Worm (Caenorhabditis elegans) whole organism, late embryonic: ENCODE data around the gene dnj-17.

Source experiments
- C08G9.2 ChIP-seq: sonication (generic microtip); optimal IDR thresholded peaks from 2 replicates; lab custom pipeline; 2016; ENCODE audit warnings: mild to moderate bottlenecking, missing genetic modification characterization, moderate library complexity, missing compliant biosample characterization
- F13H6.1 ChIP-seq: sonication (generic microtip); optimal IDR thresholded peaks from 2 replicates; lab custom pipeline; 2016; ENCODE audit warnings: missing genetic modification characterization, missing compliant biosample characterization
- K02D7.2 ChIP-seq: sonication (generic microtip); optimal IDR thresholded peaks from 2 replicates; lab custom pipeline; 2017; ENCODE audit warnings: mild to moderate bottlenecking, missing genetic modification characterization, missing compliant biosample characterization
- T23F11.4 ChIP-seq: fragments of 200-800 bp; sonication (Bioruptor generic); optimal IDR thresholded peaks from 2 replicates; lab custom pipeline; 2018; ENCODE audit warnings: mild to moderate bottlenecking, missing genetic modification characterization, missing compliant biosample characterization
- Y22D7AL.16 ChIP-seq: sonication (generic microtip); optimal IDR thresholded peaks from 2 replicates; lab custom pipeline; 2016; ENCODE audit warnings: missing genetic modification characterization, missing compliant biosample characterization
- ahr-1 ChIP-seq: sonication (generic microtip); optimal IDR thresholded peaks from 2 replicates; lab custom pipeline; 2016; ENCODE audit warnings: missing genetic modification characterization, missing compliant biosample characterization
- ama-1 ChIP-seq: fragments of 150-350 bp; optimal IDR thresholded peaks from 2 replicates; lab custom pipeline; 2014
- ceh-14 ChIP-seq: sonication (generic microtip); optimal IDR thresholded peaks from 2 replicates; lab custom pipeline; 2016; ENCODE audit warnings: missing genotype, missing genetic modification characterization, missing compliant biosample characterization
- ceh-19 ChIP-seq: fragments of 200-800 bp; sonication (Bioruptor generic); optimal IDR thresholded peaks from 2 replicates; lab custom pipeline; 2018; ENCODE audit warnings: mild to moderate bottlenecking, missing genetic modification characterization, missing compliant biosample characterization
- ceh-2 ChIP-seq: sonication (generic microtip); optimal IDR thresholded peaks from 2 replicates; lab custom pipeline; 2016; ENCODE audit warnings: missing genotype, missing genetic modification characterization, missing compliant biosample characterization
- ceh-24 ChIP-seq: sonication (generic microtip); optimal IDR thresholded peaks from 2 replicates; lab custom pipeline; 2016; ENCODE audit warnings: mild to moderate bottlenecking, missing genetic modification characterization, missing compliant biosample characterization
- ceh-31 ChIP-seq: sonication (generic microtip); optimal IDR thresholded peaks from 2 replicates; lab custom pipeline; 2016; ENCODE audit warnings: missing genetic modification characterization, missing compliant biosample characterization
- ceh-34 ChIP-seq: sonication (generic microtip); optimal IDR thresholded peaks from 2 replicates; lab custom pipeline; 2016; ENCODE audit warnings: mild to moderate bottlenecking, missing genetic modification characterization, missing compliant biosample characterization
- ceh-48 ChIP-seq: sonication (generic microtip); optimal IDR thresholded peaks from 2 replicates; lab custom pipeline; 2016; ENCODE audit warnings: missing genetic modification characterization, inconsistent platforms, missing compliant biosample characterization
- ceh-9 ChIP-seq: sonication (generic microtip); optimal IDR thresholded peaks from 2 replicates; lab custom pipeline; 2016; ENCODE audit warnings: mild to moderate bottlenecking, missing genetic modification characterization, inconsistent platforms, missing compliant biosample characterization
- che-1 ChIP-seq: sonication (generic microtip); optimal IDR thresholded peaks from 2 replicates; lab custom pipeline; 2016; ENCODE audit warnings: mild to moderate bottlenecking, missing genetic modification characterization, missing compliant biosample characterization
- dve-1 ChIP-seq: sonication (generic microtip); optimal IDR thresholded peaks from 2 replicates; lab custom pipeline; 2017; ENCODE audit warnings: antibody characterized with exemption, mild to moderate bottlenecking, missing genetic modification characterization, missing compliant biosample characterization
- elt-2 ChIP-seq: sonication (generic microtip); optimal IDR thresholded peaks from 2 replicates; lab custom pipeline; 2016; ENCODE audit warnings: missing genetic modification reagents, missing genetic modification characterization, missing compliant biosample characterization
- ets-4 ChIP-seq: sonication (generic microtip); optimal IDR thresholded peaks from 2 replicates; lab custom pipeline; 2016; ENCODE audit warnings: missing genetic modification characterization, missing compliant biosample characterization
- fax-1 ChIP-seq: sonication (generic microtip); optimal IDR thresholded peaks from 2 replicates; lab custom pipeline; 2016; ENCODE audit warnings: missing genotype, missing genetic modification characterization, missing compliant biosample characterization
- fkh-10 ChIP-seq: fragments of 150-350 bp; optimal IDR thresholded peaks from 2 replicates; lab custom pipeline; 2014; ENCODE audit warnings: missing biosample characterization, missing genetic modification reagents, missing genetic modification characterization
- fkh-6 ChIP-seq: sonication (generic microtip); optimal IDR thresholded peaks from 2 replicates; lab custom pipeline; 2016; ENCODE audit warnings: missing genetic modification characterization, missing compliant biosample characterization
- hlh-15 ChIP-seq: sonication (generic microtip); optimal IDR thresholded peaks from 2 replicates; lab custom pipeline; 2016; ENCODE audit warnings: missing genetic modification characterization, missing compliant biosample characterization
- hlh-30 ChIP-seq: sonication (generic microtip); optimal IDR thresholded peaks from 2 replicates; lab custom pipeline; 2017; ENCODE audit warnings: antibody characterized with exemption, missing genetic modification characterization, missing compliant biosample characterization; ENCODE audit not compliant: insufficient read depth
- hlh-8 ChIP-seq: sonication (generic microtip); optimal IDR thresholded peaks from 2 replicates; lab custom pipeline; 2016; ENCODE audit warnings: missing genotype, missing genetic modification characterization, missing compliant biosample characterization
- madf-2 ChIP-seq: sonication (generic microtip); optimal IDR thresholded peaks from 2 replicates; lab custom pipeline; 2017; ENCODE audit warnings: missing genetic modification characterization, missing compliant biosample characterization
- nfya-1 ChIP-seq: sonication (generic microtip); optimal IDR thresholded peaks from 2 replicates; lab custom pipeline; 2017; ENCODE audit warnings: missing genetic modification characterization, mild to moderate bottlenecking, missing compliant biosample characterization, antibody characterized with exemption, moderate library complexity
- nhr-11 ChIP-seq: fragments of 150-350 bp; optimal IDR thresholded peaks from 2 replicates; lab custom pipeline; 2014; ENCODE audit warnings: missing biosample characterization, missing genetic modification characterization
- npax-4 ChIP-seq: sonication (generic microtip); optimal IDR thresholded peaks from 2 replicates; lab custom pipeline; 2016; ENCODE audit warnings: missing genetic modification characterization, missing compliant biosample characterization
- pha-2 ChIP-seq: sonication (generic microtip); optimal IDR thresholded peaks from 2 replicates; lab custom pipeline; 2017; ENCODE audit warnings: mild to moderate bottlenecking, missing genetic modification characterization, missing compliant biosample characterization
- pha-4 ChIP-seq: fragments of 150-350 bp; optimal IDR thresholded peaks from 2 replicates; lab custom pipeline; 2018; ENCODE audit warnings: missing biosample characterization, missing genetic modification reagents, missing genetic modification characterization
- pqm-1 ChIP-seq: sonication (generic microtip); optimal IDR thresholded peaks from 2 replicates; lab custom pipeline; 2016; ENCODE audit warnings: missing genetic modification characterization, missing compliant biosample characterization
- pros-1 ChIP-seq: fragments of 150-350 bp; optimal IDR thresholded peaks from 2 replicates; lab custom pipeline; 2014; ENCODE audit warnings: missing biosample characterization, missing genetic modification reagents, missing genetic modification characterization
- ref-2 ChIP-seq: sonication (generic microtip); optimal IDR thresholded peaks from 2 replicates; lab custom pipeline; 2016; ENCODE audit warnings: missing genetic modification characterization, missing compliant biosample characterization
- rnt-1 ChIP-seq: sonication (generic microtip); optimal IDR thresholded peaks from 2 replicates; lab custom pipeline; 2016; ENCODE audit warnings: missing genetic modification characterization, missing compliant biosample characterization
- sox-2 ChIP-seq: fragments of 200-800 bp; sonication (Bioruptor generic); IDR thresholded peaks from 2 replicates; pipeline ENCODE4 v1.3.6; 2022; ENCODE audit warnings: missing genetic modification reagents, missing genetic modification characterization, missing compliant biosample characterization
- syd-9 ChIP-seq: sonication (generic microtip); optimal IDR thresholded peaks from 2 replicates; lab custom pipeline; 2016; ENCODE audit warnings: mild to moderate bottlenecking, missing genetic modification characterization, moderate library complexity, missing compliant biosample characterization
- tbx-2 ChIP-seq: sonication (generic microtip); optimal IDR thresholded peaks from 2 replicates; lab custom pipeline; 2016; ENCODE audit warnings: missing genetic modification characterization, missing compliant biosample characterization
- tbx-7 ChIP-seq: sonication (generic microtip); optimal IDR thresholded peaks from 2 replicates; lab custom pipeline; 2016; ENCODE audit warnings: missing genotype, missing genetic modification characterization, missing compliant biosample characterization
- ttx-3 ChIP-seq: sonication (generic microtip); optimal IDR thresholded peaks from 2 replicates; lab custom pipeline; 2016; ENCODE audit warnings: missing genetic modification reagents, missing genetic modification characterization, missing compliant biosample characterization
- unc-3 ChIP-seq, 2 experiments: fragments of 200-800 bp in 1 of 2; sonication (Bioruptor generic) in 1 of 2; sonication (generic microtip) in 1 of 2; conservative IDR thresholded peaks in 1 of 2; optimal IDR thresholded peaks in 1 of 2; 2 replicates each; pipeline versions ENCODE4 v1.3.6 to Lab custom; 2016 to 2022; ENCODE audit warnings: missing compliant biosample characterization in 2 of 2, missing genetic modification characterization in 2 of 2, missing genetic modification reagents in 1 of 2
- unc-42 ChIP-seq: sonication (generic microtip); optimal IDR thresholded peaks from 2 replicates; lab custom pipeline; 2016; ENCODE audit warnings: missing genotype, missing genetic modification characterization, missing compliant biosample characterization
- unc-55 ChIP-seq: sonication (generic microtip); optimal IDR thresholded peaks from 2 replicates; lab custom pipeline; 2017; ENCODE audit warnings: missing biosample characterization, missing genetic modification reagents, missing genetic modification characterization
- unc-86 ChIP-seq: sonication (generic microtip); optimal IDR thresholded peaks from 2 replicates; lab custom pipeline; 2016; ENCODE audit warnings: missing genetic modification characterization, missing compliant biosample characterization
- ztf-16 ChIP-seq: sonication (generic microtip); optimal IDR thresholded peaks from 2 replicates; lab custom pipeline; 2017; ENCODE audit warnings: missing genetic modification characterization, missing compliant biosample characterization

dnj-17 gene

DNA sequence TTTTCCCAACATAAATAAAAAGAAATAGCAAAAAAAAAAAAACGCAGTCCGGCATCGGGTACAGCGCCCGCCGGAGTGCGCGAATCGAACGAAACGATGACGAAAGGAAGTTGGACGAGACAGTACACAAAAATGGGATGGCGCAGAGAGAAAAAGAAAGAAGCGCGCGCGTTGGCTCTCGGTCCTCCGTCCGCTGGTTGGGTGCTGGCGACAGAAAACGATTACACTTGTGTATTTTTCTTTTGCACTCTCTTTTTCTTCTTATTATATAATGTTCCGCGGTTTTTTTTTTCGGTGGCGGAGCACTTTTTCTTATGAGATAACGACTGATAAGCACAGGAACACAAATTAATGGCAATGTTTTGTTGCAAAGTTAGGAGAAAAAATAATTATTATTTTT, 15.9 kb downstream of the dnj-17 start (continued):
- TF ChIP-seq syd-9 = no peak
- no peak for TF ChIP-seq hlh-8 (tag; lab: Kevin White, UChicago)
- no peak for TF ChIP-seq ceh-19 (GFP tag; lab: Kevin White, UChicago)
- no peak for TF ChIP-seq ttx-3 (tag; lab: Kevin White, UChicago)
- TF ChIP-seq ceh-31 (tag; lab: Kevin White, UChicago) = peak; percentile 15
- TF ChIP-seq pha-2 (tag; lab: Kevin White, UChicago) = no peak
- TF ChIP-seq npax-4 (tag; lab: Kevin White, UChicago) = no peak
- TF ChIP-seq ceh-2 (tag; lab: Kevin White, UChicago) = no peak
- peak; percentile 9 for TF ChIP-seq unc-42 (tag; lab: Kevin White, UChicago)
- no peak for TF ChIP-seq T23F11.4 (GFP tag; lab: Kevin White, UChicago)
- no peak for TF ChIP-seq unc-86 (tag; lab: Kevin White, UChicago)
- TF ChIP-seq che-1 = no peak
- no peak for TF ChIP-seq unc-55
- no peak for TF ChIP-seq ceh-14
- no peak for TF ChIP-seq dve-1 (tag; lab: Kevin White, UChicago)
- TF ChIP-seq K02D7.2 (tag; lab: Kevin White, UChicago) = no peak
- no peak for TF ChIP-seq ceh-9
- no peak for TF ChIP-seq ets-4

DNA sequence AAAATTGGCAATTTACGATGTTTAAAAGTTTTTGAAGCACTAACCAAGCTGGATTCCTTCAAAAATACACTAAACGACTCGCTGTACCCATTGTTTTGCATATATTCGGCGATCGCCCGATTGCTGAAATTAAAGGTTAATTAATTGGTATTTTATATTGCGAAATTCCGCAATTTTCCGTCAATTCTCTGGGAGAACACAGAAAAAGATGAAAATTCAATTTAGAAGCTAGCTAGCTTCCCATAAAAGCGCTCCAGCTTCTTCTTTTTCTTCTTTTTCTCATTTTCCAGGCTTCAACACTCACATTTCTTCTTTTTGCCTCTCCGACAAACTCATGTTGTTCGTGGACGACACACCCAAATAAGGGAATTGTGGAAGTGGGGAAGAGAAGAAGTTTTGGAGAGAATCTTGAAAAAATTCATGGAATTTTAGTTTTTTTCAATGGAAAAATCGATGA, 16.8 kb downstream of the dnj-17 start, which contains the start of gene lis-1:
TSS of gene lis-1 (minus strand) at position 407 of the 457 bp plus-strand sequence.
- no peak for TF ChIP-seq T23F11.4 (GFP tag; lab: Kevin White, UChicago)
- TF ChIP-seq ceh-31 (tag; lab: Kevin White, UChicago) = peak; percentile 12
- peak; percentile 83 for TF ChIP-seq unc-42 (tag; lab: Kevin White, UChicago)

DNA sequence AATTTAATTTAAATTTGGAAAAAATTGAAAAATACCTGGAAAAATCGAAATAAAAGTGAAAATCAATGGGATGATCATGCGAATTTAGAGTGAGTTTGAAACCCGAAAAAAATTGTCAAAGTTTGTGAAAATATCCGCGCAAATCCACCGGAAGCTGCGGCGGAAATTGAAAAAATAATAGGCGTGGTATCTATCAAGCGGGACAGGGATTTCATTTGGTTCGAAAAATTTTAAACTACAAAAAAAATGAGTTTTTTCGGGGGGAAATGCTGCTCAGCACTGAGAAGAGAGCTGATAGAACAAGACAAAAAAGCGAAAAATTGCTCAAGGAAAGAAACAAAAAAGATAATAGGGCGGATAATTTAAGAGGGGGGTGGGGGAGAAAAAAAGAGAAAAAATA, 22.2 kb downstream of the dnj-17 start, which contains the start of gene T03F6.9:
TSS of gene T03F6.9 (minus strand) at position 101 of the 400 bp plus-strand sequence.
- TF ChIP-seq syd-9 (no peak), ama-1 (no peak), pqm-1 (tag; lab: Kevin White, UChicago) (no peak), madf-2 (tag; lab: Kevin White, UChicago) (no peak), Y22D7AL.16 (tag; lab: Kevin White, UChicago) (no peak), ceh-24 (tag; lab: Kevin White, UChicago) (no peak), pros-1 (tag; lab: Kevin White, UChicago) (no peak), fkh-10 (GFP tag; lab: Kevin White, UChicago) (no peak), K02D7.2 (tag; lab: Kevin White, UChicago) (no peak), ahr-1 (tag; lab: Kevin White, UChicago) (no peak), ets-4 (no peak), F13H6.1 (tag; lab: Kevin White, UChicago) (no peak), ref-2 (tag; lab: Kevin White, UChicago) (no peak)
- TF ChIP-seq, all 69 proteins: peak for 0

DNA sequence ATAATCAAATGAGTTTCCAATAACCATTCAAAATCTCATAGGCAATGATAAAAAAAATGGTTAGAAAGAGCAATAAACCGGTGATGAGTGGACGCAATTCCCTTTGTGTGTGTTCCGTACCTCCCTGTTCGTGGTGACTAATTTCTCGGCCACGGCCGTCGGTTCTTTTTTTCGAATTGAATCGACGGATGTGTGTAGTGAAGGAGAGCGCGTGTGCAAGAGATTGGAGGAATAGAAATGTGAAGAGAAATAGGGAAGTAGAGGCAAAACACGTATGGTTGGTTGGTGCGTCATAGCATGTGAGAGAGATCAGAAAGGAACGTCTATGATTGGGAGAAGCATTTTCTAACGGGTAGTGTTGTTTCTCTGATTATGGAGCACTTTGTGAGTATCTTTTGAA, 33.3 kb downstream of the dnj-17 start:
- peak; percentile 23 for TF ChIP-seq F13H6.1 (tag; lab: Kevin White, UChicago)
- TF ChIP-seq ceh-34 (tag; lab: Kevin White, UChicago) = no peak
- no peak for TF ChIP-seq tbx-7
- peak; percentile 48 for TF ChIP-seq rnt-1 (tag; lab: Kevin White, UChicago)
- TF ChIP-seq tbx-2 (tag; lab: Kevin White, UChicago) = peak; percentile 68
- no peak for TF ChIP-seq ztf-16
- no peak for TF ChIP-seq unc-55
- TF ChIP-seq ceh-2 (tag; lab: Kevin White, UChicago) = peak; percentile 61
- TF ChIP-seq fkh-6 (tag; lab: Kevin White, UChicago) = peak; percentile 18
- peak; percentile 35 for TF ChIP-seq ref-2 (tag; lab: Kevin White, UChicago)
- TF ChIP-seq unc-3 (GFP tag; conservative IDR thresholded peaks at IDR 0.05; lab: Robert Waterston, UW) = no peak
- TF ChIP-seq unc-3 (tag; optimal IDR thresholded peaks at IDR 0.05; lab: Kevin White, UChicago) = no peak
- no peak for TF ChIP-seq ceh-48 (tag; lab: Kevin White, UChicago)
- peak; percentile 38 for TF ChIP-seq C08G9.2 (tag; lab: Kevin White, UChicago)
- TF ChIP-seq nfya-1 = peak; percentile 71
- TF ChIP-seq ceh-31 (tag; lab: Kevin White, UChicago) = peak; percentile 84
- TF ChIP-seq ceh-19 (GFP tag; lab: Kevin White, UChicago) = no peak
- TF ChIP-seq pha-2 (tag; lab: Kevin White, UChicago) = no peak
- no peak for TF ChIP-seq nhr-11 (tag; lab: Kevin White, UChicago)
- TF ChIP-seq fax-1 (tag; lab: Kevin White, UChicago) = no peak
- no peak for TF ChIP-seq ceh-24 (tag; lab: Kevin White, UChicago)
- peak; percentile 67 for TF ChIP-seq hlh-30
- peak; percentile 39 for TF ChIP-seq unc-42 (tag; lab: Kevin White, UChicago)
- no peak for TF ChIP-seq elt-2 (tag; lab: Kevin White, UChicago)
- no peak for TF ChIP-seq hlh-15 (tag; lab: Kevin White, UChicago)
- no peak for TF ChIP-seq unc-86 (tag; lab: Kevin White, UChicago)
- no peak for TF ChIP-seq pha-4 (tag; lab: Kevin White, UChicago)
- TF ChIP-seq sox-2 (GFP tag; lab: Robert Waterston, UW) = no peak
- TF ChIP-seq ets-4 = peak; percentile 21
- TF ChIP-seq ceh-9 = no peak
- TF ChIP-seq, all 69 proteins: peak for 12
